Worm (Caenorhabditis elegans): ENCODE results near the gene Y32H12A.1.

DNA sequence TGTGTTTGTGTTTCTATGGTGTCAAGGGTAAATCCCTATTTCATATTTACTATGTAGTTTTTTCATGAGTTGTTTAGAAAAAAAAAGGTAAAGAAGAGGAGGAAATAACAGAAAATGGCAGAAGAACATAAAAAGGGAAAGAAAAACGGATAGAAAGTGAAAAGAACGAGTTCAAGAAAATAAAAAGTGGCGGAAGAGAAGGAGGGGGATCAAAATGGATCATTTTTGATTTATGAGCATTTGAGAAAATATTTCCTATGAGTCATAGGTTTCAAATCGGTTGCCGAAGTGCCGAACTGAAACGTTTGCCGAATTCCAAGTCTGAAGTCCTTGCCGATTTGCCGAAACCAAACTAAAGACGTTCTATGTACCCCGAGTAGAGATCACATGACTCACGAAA is 23.2 kb upstream of the Y32H12A.1 start:
- TF ChIP-seq lsy-12 (tag; optimal IDR thresholded peaks at IDR 0.05) (no peak), nhr-76 (tag; optimal IDR thresholded peaks at IDR 0.05) (no peak), ceh-16 (tag; optimal IDR thresholded peaks at IDR 0.05) (no peak), fkh-10 (GFP tag; optimal IDR thresholded peaks at IDR 0.05) (no peak), fkh-2 (tag; optimal IDR thresholded peaks at IDR 0.05) (no peak), zag-1 (tag; optimal IDR thresholded peaks at IDR 0.05) (no peak)
